Worm (Caenorhabditis elegans): ENCODE results near the gene T13F3.6.

T13F3.6 gene

DNA sequence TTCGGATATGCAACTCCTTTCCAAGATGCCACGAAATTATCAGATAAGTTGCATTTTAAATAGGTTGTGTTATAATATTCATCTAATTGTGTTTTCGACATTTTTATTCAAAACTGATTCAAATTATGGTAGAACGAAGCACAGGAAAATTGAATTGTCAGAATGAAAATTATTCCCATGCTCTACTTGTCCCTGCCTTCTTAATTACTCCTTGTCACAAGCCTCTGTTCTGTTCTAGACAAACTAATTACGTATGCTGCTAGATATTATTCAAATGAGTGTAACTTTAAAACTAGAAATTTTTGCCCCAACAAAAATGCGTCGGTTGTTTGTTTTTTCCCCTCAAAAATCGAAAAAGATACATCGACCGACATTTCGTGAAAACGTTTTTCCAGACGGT lies 26.9 kb downstream of the T13F3.6 start, which contains the start of gene srh-104:
TSS of gene srh-104 (minus strand) at position 101 of the 400 bp plus-strand sequence.
- TF ChIP-seq lsy-2 (tag; optimal IDR thresholded peaks at IDR 0.05) (no peak), ceh-39 (tag; optimal IDR thresholded peaks at IDR 0.05) (no peak), unc-120 (tag; optimal IDR thresholded peaks at IDR 0.05; ENCODE audit: poor library complexity, severe bottlenecking) (no peak)

- TF ChIP-seq mab-5 (tag; optimal IDR thresholded peaks at IDR 0.05) (no peak), mep-1 (tag; optimal IDR thresholded peaks at IDR 0.05) (no peak), nhr-12 (tag; optimal IDR thresholded peaks at IDR 0.05) (no peak), ces-1 (GFP tag; optimal IDR thresholded peaks at IDR 0.05) (no peak), lin-32 (GFP tag; optimal IDR thresholded peaks at IDR 0.05) (no peak), nhr-76 (tag; optimal IDR thresholded peaks at IDR 0.05) (no peak)
Observed at ce11 chrV:16237223-16237622, 33.8 kb downstream of the T13F3.6 start, which contains the start of gene F21H7.5. Gene F21H7.5, plus strand, starts transcription at chrV:16237523.

- TF ChIP-seq nhr-76 (tag; optimal IDR thresholded peaks at IDR 0.05) (no peak), nhr-2 (tag; optimal IDR thresholded peaks at IDR 0.05) (no peak), unc-39 (tag; optimal IDR thresholded peaks at IDR 0.05) (no peak), sptf-1 (tag; optimal IDR thresholded peaks at IDR 0.05) (no peak), elt-1 (tag; optimal IDR thresholded peaks at IDR 0.05; ENCODE audit: borderline replicate concordance, insufficient read depth) (no peak), mls-2 (tag; optimal IDR thresholded peaks at IDR 0.05) (no peak), ceh-39 (tag; optimal IDR thresholded peaks at IDR 0.05) (no peak), mab-5 (tag; optimal IDR thresholded peaks at IDR 0.05) (no peak), M03D4.4 (tag; optimal IDR thresholded peaks at IDR 0.05) (no peak), drap-1 (GFP tag; optimal IDR thresholded peaks at IDR 0.05) (no peak), elt-3 (tag; optimal IDR thresholded peaks at IDR 0.05) (no peak), ztf-11 (tag; optimal IDR thresholded peaks at IDR 0.05) (no peak), pha-4 (tag; optimal IDR thresholded peaks at IDR 0.05) (no peak), ces-1 (GFP tag; optimal IDR thresholded peaks at IDR 0.05) (no peak)
Observed at ce11 chrV:16235647-16236046, 35.4 kb downstream of the T13F3.6 start, which contains the start of gene srh-98. Gene srh-98, minus strand, starts transcription at chrV:16235747.

- TF ChIP-seq flh-1 (GFP tag; optimal IDR thresholded peaks at IDR 0.05) = no peak
- TF ChIP-seq nhr-12 (tag; optimal IDR thresholded peaks at IDR 0.05) = no peak
- no peak for TF ChIP-seq lin-32 (GFP tag; optimal IDR thresholded peaks at IDR 0.05)
- no peak for TF ChIP-seq elt-1 (tag; optimal IDR thresholded peaks at IDR 0.05; ENCODE audit: borderline replicate concordance, insufficient read depth)
- no peak for TF ChIP-seq ces-1 (GFP tag; optimal IDR thresholded peaks at IDR 0.05)
- TF ChIP-seq ceh-43 (GFP tag; optimal IDR thresholded peaks at IDR 0.05) = no peak
- no peak for TF ChIP-seq pha-4 (tag; optimal IDR thresholded peaks at IDR 0.05)
- TF ChIP-seq sptf-1 (tag; optimal IDR thresholded peaks at IDR 0.05) = no peak
- no peak for TF ChIP-seq unc-62 (GFP tag; optimal IDR thresholded peaks at IDR 0.05)
- TF ChIP-seq blmp-1 (tag; optimal IDR thresholded peaks at IDR 0.05) = no peak
- TF ChIP-seq mab-5 (tag; optimal IDR thresholded peaks at IDR 0.05) = no peak
- no peak for TF ChIP-seq ceh-39 (tag; optimal IDR thresholded peaks at IDR 0.05)
- no peak for TF ChIP-seq hlh-1 (tag; optimal IDR thresholded peaks at IDR 0.05)
- no peak for TF ChIP-seq unc-39 (tag; optimal IDR thresholded peaks at IDR 0.05)
- TF ChIP-seq tbx-8 (GFP tag; optimal IDR thresholded peaks at IDR 0.05) = no peak
- TF ChIP-seq snpc-4 (tag; optimal IDR thresholded peaks at IDR 0.05) = no peak
Observed at ce11 chrV:16235135-16235534, 35.9 kb downstream of the T13F3.6 start, which contains the start of gene F21H7.3. Gene F21H7.3, minus strand, starts transcription at chrV:16235235.

DNA sequence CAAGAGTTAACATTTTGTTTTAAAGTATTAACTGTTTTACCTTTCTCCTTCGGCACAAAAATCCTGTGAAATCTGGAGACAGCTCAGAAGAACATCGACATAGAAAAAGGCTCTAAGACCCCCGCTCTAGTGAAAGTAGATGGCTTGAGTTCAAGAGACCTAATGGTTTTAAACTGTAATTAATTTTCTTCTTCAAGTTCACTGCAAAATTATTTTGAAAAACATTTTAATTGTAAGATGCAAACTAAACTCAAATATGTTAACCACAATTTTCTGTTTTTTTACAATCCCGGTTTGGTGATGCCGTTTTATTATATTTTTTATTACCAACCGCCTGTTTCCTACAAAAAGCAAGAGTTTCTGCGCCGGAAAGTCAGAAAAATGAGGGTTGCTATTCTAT lies 37.4 kb downstream of the T13F3.6 start, which contains the start of gene clec-233:
TSS of gene clec-233 (plus strand) at position 301 of the 400 bp plus-strand sequence.
- TF ChIP-seq lin-32 (GFP tag; optimal IDR thresholded peaks at IDR 0.05) (no peak), sem-2 (GFP tag; optimal IDR thresholded peaks at IDR 0.05) (no peak), elt-3 (tag; optimal IDR thresholded peaks at IDR 0.05) (no peak), ces-1 (GFP tag; optimal IDR thresholded peaks at IDR 0.05) (no peak), cnd-1 (tag; optimal IDR thresholded peaks at IDR 0.05) (no peak), mab-5 (tag; optimal IDR thresholded peaks at IDR 0.05) (no peak), M03D4.4 (tag; optimal IDR thresholded peaks at IDR 0.05) (no peak), ceh-39 (tag; optimal IDR thresholded peaks at IDR 0.05) (no peak), tbx-8 (GFP tag; optimal IDR thresholded peaks at IDR 0.05) (no peak), blmp-1 (tag; optimal IDR thresholded peaks at IDR 0.05) (no peak), zip-8 (tag; optimal IDR thresholded peaks at IDR 0.05) (no peak)

DNA sequence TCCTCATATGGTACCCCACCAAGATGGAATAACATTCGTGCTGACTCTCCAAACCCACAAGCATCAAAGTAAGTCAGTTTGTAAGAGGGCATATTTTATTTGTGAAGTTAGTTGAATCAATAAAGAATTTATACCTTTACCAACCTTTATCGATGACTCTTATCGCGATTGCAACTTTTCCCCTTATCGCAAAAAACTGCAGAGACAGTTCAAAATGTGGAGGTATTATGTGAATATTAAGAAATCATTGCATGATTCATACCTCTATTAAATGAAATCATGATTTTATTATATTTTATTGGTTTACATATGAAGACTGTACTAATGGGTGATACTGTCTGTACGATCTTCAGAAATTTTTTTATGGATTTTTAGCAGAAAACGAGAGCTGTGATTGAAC lies 38.8 kb downstream of the T13F3.6 start, which contains the start of gene gst-22:
TSS of gene gst-22 (minus strand) at position 103 of the 400 bp plus-strand sequence.
- TF ChIP-seq elt-1 (tag; optimal IDR thresholded peaks at IDR 0.05; ENCODE audit: borderline replicate concordance, insufficient read depth) = no peak
- TF ChIP-seq cnd-1 (tag; optimal IDR thresholded peaks at IDR 0.05) = no peak
- TF ChIP-seq nhr-237 (tag; optimal IDR thresholded peaks at IDR 0.05) = no peak
- no peak for TF ChIP-seq lin-32 (GFP tag; optimal IDR thresholded peaks at IDR 0.05)
- no peak for TF ChIP-seq M03D4.4 (tag; optimal IDR thresholded peaks at IDR 0.05)
- TF ChIP-seq mls-2 (tag; optimal IDR thresholded peaks at IDR 0.05) = no peak
- TF ChIP-seq sptf-1 (tag; optimal IDR thresholded peaks at IDR 0.05) = no peak
- no peak for TF ChIP-seq unc-62 (GFP tag; optimal IDR thresholded peaks at IDR 0.05)
- TF ChIP-seq lsy-2 (tag; optimal IDR thresholded peaks at IDR 0.05) = no peak
- TF ChIP-seq blmp-1 (tag; optimal IDR thresholded peaks at IDR 0.05) = no peak
- TF ChIP-seq ceh-43 (GFP tag; optimal IDR thresholded peaks at IDR 0.05) = no peak
- no peak for TF ChIP-seq ztf-11 (tag; optimal IDR thresholded peaks at IDR 0.05)
- no peak for TF ChIP-seq lin-13 (tag; optimal IDR thresholded peaks at IDR 0.05)
- TF ChIP-seq mab-5 (tag; optimal IDR thresholded peaks at IDR 0.05) = no peak
